Fruit fly (Drosophila melanogaster): ENCODE measurements around the gene soti.
A peak's percentile ranks its signal among the peaks of the same experiment; 100 is the strongest.

Gene soti

dm6 chr3R:14413406-14414043 is 32.0 kb upstream of the soti start (continued):
- TF ChIP-seq CG9139 (GFP tag; optimal IDR thresholded peaks at IDR 0.05) (peak; percentile 90), CG16779 (tag; optimal IDR thresholded peaks at IDR 0.05) (peak; percentile 61), eg (GFP tag; IDR thresholded peaks at IDR 0.05) (peak; percentile 75), topi (GFP tag; optimal IDR thresholded peaks at IDR 0.05) (peak; percentile 94), Ets21C (GFP tag; optimal IDR thresholded peaks at IDR 0.05) (peak; percentile 89), Hr38 (GFP tag; optimal IDR thresholded peaks at IDR 0.05) (no peak), Blimp-1 (GFP tag; optimal IDR thresholded peaks at IDR 0.05) (peak; percentile 98), CG15336 (GFP tag; IDR thresholded peaks at IDR 0.05) (peak; percentile 76), CG3919 (GFP tag; optimal IDR thresholded peaks at IDR 0.05) (peak; percentile 96)

- TF ChIP-seq dsx (GFP tag; optimal IDR thresholded peaks at IDR 0.05; ENCODE audit: poor library complexity, severe bottlenecking), result peak; percentile 44
- TF ChIP-seq ss (GFP tag; optimal IDR thresholded peaks at IDR 0.05), result peak; percentile 12 to 19
- TF ChIP-seq CG3919 (GFP tag; optimal IDR thresholded peaks at IDR 0.05), result peak; percentile 33
- peak; percentile 12 for TF ChIP-seq CG6792 (GFP tag; optimal IDR thresholded peaks at IDR 0.05)
- no peak for TF ChIP-seq CG7368 (GFP tag; optimal IDR thresholded peaks at IDR 0.05)
- TF ChIP-seq spab (GFP tag; optimal IDR thresholded peaks at IDR 0.05), result peak; percentile 38
- peak; percentile 39 for TF ChIP-seq achi (GFP tag; optimal IDR thresholded peaks at IDR 0.05)
- peak; percentile 33 for TF ChIP-seq CG8632 (GFP tag; optimal IDR thresholded peaks at IDR 0.05)
- peak; percentile 16 for TF ChIP-seq pdm3 (GFP tag; optimal IDR thresholded peaks at IDR 0.05)
- TF ChIP-seq Met (GFP tag; optimal IDR thresholded peaks at IDR 0.05), result no peak
- peak; percentile 61; the same call in 2 of the 3 replicates for TF ChIP-seq CG6163 (GFP tag; IDR thresholded peaks at IDR 0.05)
- no peak for TF ChIP-seq Sox102F (GFP tag; optimal IDR thresholded peaks at IDR 0.05)
- no peak for TF ChIP-seq Lpt (GFP tag; optimal IDR thresholded peaks at IDR 0.05)
- TF ChIP-seq CG34406 (GFP tag; optimal IDR thresholded peaks at IDR 0.05), result peak; percentile 12
- TF ChIP-seq CG11294 (GFP tag; IDR thresholded peaks at IDR 0.05), result no peak
- peak; percentile 41 for TF ChIP-seq CG3032 (tag; optimal IDR thresholded peaks at IDR 0.05)
- TF ChIP-seq Ets96B (tag; optimal IDR thresholded peaks at IDR 0.05), result peak; percentile 62
- peak; percentile 41 for TF ChIP-seq CG10631 (GFP tag; optimal IDR thresholded peaks at IDR 0.05)
- peak; percentile 87 for TF ChIP-seq Eip78C (GFP tag)
- no peak for TF ChIP-seq fd59A (GFP tag; optimal IDR thresholded peaks at IDR 0.05)
- TF ChIP-seq esn (GFP tag; optimal IDR thresholded peaks at IDR 0.05), result peak; percentile 19
- TF ChIP-seq fd85E (GFP tag; optimal IDR thresholded peaks at IDR 0.05), result no peak
- TF ChIP-seq CG6808 (GFP tag; optimal IDR thresholded peaks at IDR 0.05), result peak; percentile 3
- peak; percentile 29 for TF ChIP-seq OdsH (GFP tag; optimal IDR thresholded peaks at IDR 0.05)
- peak; percentile 22 for TF ChIP-seq acj6 (GFP tag; optimal IDR thresholded peaks at IDR 0.05)
- peak; percentile 32 for TF ChIP-seq CG10669 (GFP tag; optimal IDR thresholded peaks at IDR 0.05)
- TF ChIP-seq net (GFP tag; optimal IDR thresholded peaks at IDR 0.05), result peak; percentile 2
Measured at dm6 chr3R:14410396-14410795, 28.9 kb upstream of the soti start.

- TF ChIP-seq vri (GFP tag; optimal IDR thresholded peaks at IDR 0.05), result no peak
- TF ChIP-seq Eip78C (GFP tag), result no peak
- TF ChIP-seq svp (GFP tag), result peak; percentile 95
Measured at dm6 chr3R:14406648-14407047, 25.1 kb upstream of the soti start.

- TF ChIP-seq fd85E (GFP tag; optimal IDR thresholded peaks at IDR 0.05), result no peak
- no peak for TF ChIP-seq Met (GFP tag; optimal IDR thresholded peaks at IDR 0.05)
- peak; percentile 9 for TF ChIP-seq net (GFP tag; optimal IDR thresholded peaks at IDR 0.05)
- peak; percentile 34 for TF ChIP-seq Eip78C (GFP tag)
- no peak for TF ChIP-seq Gug (GFP tag; IDR thresholded peaks at IDR 0.05)
- TF ChIP-seq ss (GFP tag; optimal IDR thresholded peaks at IDR 0.05), result no peak
- no peak for TF ChIP-seq CG8119 (GFP tag; IDR thresholded peaks at IDR 0.05)
- no peak for TF ChIP-seq Sox14 (GFP tag; optimal IDR thresholded peaks at IDR 0.05)
- TF ChIP-seq Sox15 (GFP tag; optimal IDR thresholded peaks at IDR 0.05), result no peak
- no peak for TF ChIP-seq CG4318 (GFP tag; optimal IDR thresholded peaks at IDR 0.05)
- no peak for TF ChIP-seq Hr4 (GFP tag; optimal IDR thresholded peaks at IDR 0.05)
- TF ChIP-seq OdsH (GFP tag; optimal IDR thresholded peaks at IDR 0.05), result no peak
- TF ChIP-seq CG6276 (GFP tag; optimal IDR thresholded peaks at IDR 0.05), result no peak
- TF ChIP-seq CG3032 (tag; optimal IDR thresholded peaks at IDR 0.05), result no peak
- no peak for TF ChIP-seq CG32006 (GFP tag; optimal IDR thresholded peaks at IDR 0.05)
- TF ChIP-seq CG8632 (GFP tag; optimal IDR thresholded peaks at IDR 0.05), result no peak
- no peak for TF ChIP-seq CG31627 (GFP tag; optimal IDR thresholded peaks at IDR 0.05)
- no peak for TF ChIP-seq CG9139 (GFP tag; optimal IDR thresholded peaks at IDR 0.05)
- peak; percentile 15 for TF ChIP-seq CG3919 (GFP tag; optimal IDR thresholded peaks at IDR 0.05)
- no peak for TF ChIP-seq CG10631 (GFP tag; optimal IDR thresholded peaks at IDR 0.05)
Measured at dm6 chr3R:14405312-14405711, 23.8 kb upstream of the soti start.

Data from whole organism, prepupa.